Worm (Caenorhabditis elegans) whole organism, mixed stage, embryonic: ENCODE measurements around the gene srx-12.

ENCODE experiments used
- M03D4.4 ChIP-seq: sonication (generic microtip); optimal IDR thresholded peaks from 2 replicates; lab custom pipeline; 2017; ENCODE audit warnings: mild to moderate bottlenecking, missing genetic modification characterization, missing compliant biosample characterization
- bed-3 ChIP-seq: fragments of 200-800 bp; sonication (Bioruptor generic); optimal IDR thresholded peaks from 3 replicates; lab custom pipeline; 2018; ENCODE audit warnings: mild to moderate bottlenecking, missing genetic modification characterization, moderate library complexity, missing compliant biosample characterization
- blmp-1 ChIP-seq: fragments of 150-350 bp; optimal IDR thresholded peaks from 2 replicates; lab custom pipeline; 2014; ENCODE audit warnings: missing biosample characterization, missing genetic modification characterization
- ceh-39 ChIP-seq: fragments of 150-350 bp; optimal IDR thresholded peaks from 2 replicates; lab custom pipeline; 2014; ENCODE audit warnings: missing biosample characterization, missing genetic modification characterization
- ceh-43 ChIP-seq: fragments of 200-800 bp; sonication (Bioruptor generic); optimal IDR thresholded peaks from 2 replicates; lab custom pipeline; 2018; ENCODE audit warnings: mild to moderate bottlenecking, missing genetic modification characterization, moderate library complexity, missing compliant biosample characterization
- ceh-83 ChIP-seq: fragments of 200-800 bp; sonication (Bioruptor generic); optimal IDR thresholded peaks from 2 replicates; lab custom pipeline; 2018; ENCODE audit warnings: mild to moderate bottlenecking, missing genetic modification characterization, missing compliant biosample characterization
- ces-1 ChIP-seq: fragments of 150-350 bp; optimal IDR thresholded peaks from 2 replicates; lab custom pipeline; 2014; ENCODE audit warnings: missing biosample characterization, missing genetic modification reagents, missing genetic modification characterization
- cnd-1 ChIP-seq: fragments of 200-800 bp; sonication (Bioruptor generic); optimal IDR thresholded peaks from 2 replicates; lab custom pipeline; 2018; ENCODE audit warnings: mild to moderate bottlenecking, missing genetic modification characterization, missing compliant biosample characterization
- drap-1 ChIP-seq: fragments of 200-800 bp; sonication (Bioruptor generic); optimal IDR thresholded peaks from 3 replicates; lab custom pipeline; 2018; ENCODE audit warnings: mild to moderate bottlenecking, missing genetic modification characterization, missing compliant biosample characterization
- elt-1 ChIP-seq: sonication (generic microtip); optimal IDR thresholded peaks from 2 replicates; lab custom pipeline; 2017; ENCODE audit warnings: missing genetic modification characterization, mild to moderate bottlenecking, missing compliant biosample characterization, antibody characterized with exemption, moderate library complexity, borderline replicate concordance; ENCODE audit not compliant: insufficient read depth
- elt-3 ChIP-seq: fragments of 150-350 bp; optimal IDR thresholded peaks from 2 replicates; lab custom pipeline; 2014; ENCODE audit warnings: missing biosample characterization, missing genetic modification characterization
- flh-1 ChIP-seq: fragments of 200-800 bp; sonication (Bioruptor generic); optimal IDR thresholded peaks from 2 replicates; lab custom pipeline; 2018; ENCODE audit warnings: mild to moderate bottlenecking, missing genetic modification characterization, moderate library complexity, missing compliant biosample characterization
- ham-2 ChIP-seq: fragments of 200-800 bp; sonication (Bioruptor generic); optimal IDR thresholded peaks from 2 replicates; lab custom pipeline; 2018; ENCODE audit warnings: mild to moderate bottlenecking, missing genetic modification characterization, missing compliant biosample characterization
- hlh-1 ChIP-seq: fragments of 150-350 bp; optimal IDR thresholded peaks from 2 replicates; lab custom pipeline; 2014; ENCODE audit warnings: missing biosample characterization, missing genetic modification reagents, missing genetic modification characterization
- lin-13 ChIP-seq: fragments of 150-350 bp; optimal IDR thresholded peaks from 2 replicates; lab custom pipeline; 2014; ENCODE audit warnings: missing biosample characterization, missing genetic modification characterization
- lsy-2 ChIP-seq: fragments of 150-350 bp; optimal IDR thresholded peaks from 2 replicates; lab custom pipeline; 2014; ENCODE audit warnings: missing biosample characterization, missing genetic modification characterization
- mab-5 ChIP-seq: fragments of 150-350 bp; optimal IDR thresholded peaks from 2 replicates; lab custom pipeline; 2014; ENCODE audit warnings: missing biosample characterization, missing genetic modification characterization
- mep-1 ChIP-seq: fragments of 150-350 bp; optimal IDR thresholded peaks from 2 replicates; lab custom pipeline; 2017; ENCODE audit warnings: missing biosample characterization, missing genetic modification reagents, missing genetic modification characterization, inconsistent platforms
- nhr-12 ChIP-seq: fragments of 150-350 bp; optimal IDR thresholded peaks from 2 replicates; lab custom pipeline; 2014; ENCODE audit warnings: missing biosample characterization, missing genetic modification characterization
- nhr-2 ChIP-seq: fragments of 150-350 bp; optimal IDR thresholded peaks from 2 replicates; lab custom pipeline; 2014; ENCODE audit warnings: missing biosample characterization, missing genetic modification characterization
- nhr-237 ChIP-seq: fragments of 150-350 bp; optimal IDR thresholded peaks from 2 replicates; lab custom pipeline; 2014; ENCODE audit warnings: missing biosample characterization, missing genetic modification characterization
- nhr-28 ChIP-seq: fragments of 150-350 bp; optimal IDR thresholded peaks from 2 replicates; lab custom pipeline; 2014; ENCODE audit warnings: missing biosample characterization, missing genetic modification characterization
- nhr-76 ChIP-seq: sonication (generic microtip); optimal IDR thresholded peaks from 2 replicates; lab custom pipeline; 2017; ENCODE audit warnings: missing biosample characterization, missing genetic modification characterization
- pha-4 ChIP-seq: fragments of 150-350 bp; optimal IDR thresholded peaks from 2 replicates; lab custom pipeline; 2018; ENCODE audit warnings: missing biosample characterization, missing genetic modification reagents, missing genetic modification characterization
- sem-2 ChIP-seq: fragments of 200-800 bp; sonication (Bioruptor generic); optimal IDR thresholded peaks from 2 replicates; lab custom pipeline; 2018; ENCODE audit warnings: mild to moderate bottlenecking, missing genetic modification characterization, missing compliant biosample characterization
- snpc-4 ChIP-seq: fragments of 150-350 bp; optimal IDR thresholded peaks from 2 replicates; lab custom pipeline; 2014; ENCODE audit warnings: missing biosample characterization, missing genetic modification characterization
- sptf-1 ChIP-seq: sonication (generic microtip); optimal IDR thresholded peaks from 2 replicates; lab custom pipeline; 2017; ENCODE audit warnings: mild to moderate bottlenecking, missing genetic modification characterization, moderate library complexity, missing compliant biosample characterization
- tbx-8 ChIP-seq: fragments of 200-800 bp; sonication (Bioruptor generic); optimal IDR thresholded peaks from 2 replicates; lab custom pipeline; 2018; ENCODE audit warnings: mild to moderate bottlenecking, missing genetic modification characterization, moderate library complexity, missing compliant biosample characterization
- unc-120 ChIP-seq: sonication (generic microtip); optimal IDR thresholded peaks from 2 replicates; lab custom pipeline; 2017; ENCODE audit warnings: missing genetic modification characterization, missing compliant biosample characterization; ENCODE audit not compliant: poor library complexity, severe bottlenecking
- unc-62 ChIP-seq: fragments of 150-350 bp; optimal IDR thresholded peaks from 2 replicates; lab custom pipeline; 2014; ENCODE audit warnings: missing biosample characterization, missing genetic modification reagents, missing genetic modification characterization
- zip-8 ChIP-seq: fragments of 150-350 bp; optimal IDR thresholded peaks from 2 replicates; lab custom pipeline; 2014; ENCODE audit warnings: missing biosample characterization, missing genetic modification characterization
- ztf-11 ChIP-seq: fragments of 150-350 bp; optimal IDR thresholded peaks from 2 replicates; lab custom pipeline; 2014; ENCODE audit warnings: missing biosample characterization, missing genetic modification characterization

The srx-12 gene

ce11 chrIV:1013233-1013798 is 32.5 kb upstream of the srx-12 start:
- TF ChIP-seq nhr-237: no peak
- TF ChIP-seq unc-62 (GFP tag; lab: Kevin White, UChicago): no peak
- no peak for TF ChIP-seq bed-3 (GFP tag; lab: Kevin White, UChicago)
- TF ChIP-seq elt-1 (tag; lab: Kevin White, UChicago): no peak
- no peak for TF ChIP-seq ceh-83 (GFP tag; lab: Kevin White, UChicago)

- TF ChIP-seq ces-1 (no peak), elt-1 (tag; lab: Kevin White, UChicago) (no peak), sptf-1 (no peak), ceh-43 (GFP tag; lab: Kevin White, UChicago) (no peak), drap-1 (GFP tag; lab: Kevin White, UChicago) (no peak), ham-2 (GFP tag; lab: Kevin White, UChicago) (no peak), mep-1 (tag; lab: Kevin White, UChicago) (no peak), M03D4.4 (tag; lab: Kevin White, UChicago) (no peak), ztf-11 (no peak), cnd-1 (tag; lab: Kevin White, UChicago) (no peak), tbx-8 (no peak), sem-2 (GFP tag; lab: Kevin White, UChicago) (no peak), hlh-1 (no peak), zip-8 (no peak), lsy-2 (no peak)
- TF ChIP-seq, all 35 proteins: peak for 0
Measured at ce11 chrIV:1015430-1015829, 30.4 kb upstream of the srx-12 start.

DNA sequence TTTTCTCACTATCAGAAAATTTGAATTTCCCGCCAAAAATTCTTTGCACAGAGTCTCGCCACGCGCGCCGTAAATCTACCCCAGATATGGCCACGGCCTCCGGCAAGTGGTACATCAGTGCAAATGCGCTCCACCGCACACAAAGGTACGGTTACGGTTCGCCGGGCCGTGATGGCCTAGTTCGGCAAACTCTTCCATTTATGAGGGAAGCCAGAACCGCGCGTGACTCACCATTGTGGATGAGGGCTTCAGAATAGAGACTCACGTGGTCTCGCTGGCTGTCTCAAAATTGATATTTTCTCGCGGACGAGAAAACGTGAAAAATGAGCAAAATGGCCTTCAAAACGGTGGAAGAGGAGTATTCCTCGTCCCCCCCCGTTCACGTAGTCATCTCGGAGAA is 26.0 kb upstream of the srx-12 start:
- TF ChIP-seq ces-1: no peak
- TF ChIP-seq nhr-28 (tag; lab: Kevin White, UChicago): no peak
- TF ChIP-seq unc-62 (GFP tag; lab: Kevin White, UChicago): no peak
- TF ChIP-seq elt-3: no peak
- no peak for TF ChIP-seq bed-3 (GFP tag; lab: Kevin White, UChicago)
- TF ChIP-seq sem-2 (GFP tag; lab: Kevin White, UChicago): no peak
- no peak for TF ChIP-seq unc-120 (tag; lab: Kevin White, UChicago)
- no peak for TF ChIP-seq hlh-1
- no peak for TF ChIP-seq sptf-1
- no peak for TF ChIP-seq ceh-43 (GFP tag; lab: Kevin White, UChicago)
- no peak for TF ChIP-seq lin-13 (tag; lab: Kevin White, UChicago)
- no peak for TF ChIP-seq ceh-39 (tag; lab: Kevin White, UChicago)
- no peak for TF ChIP-seq ham-2 (GFP tag; lab: Kevin White, UChicago)
- TF ChIP-seq nhr-2 (tag; lab: Kevin White, UChicago): no peak
- no peak for TF ChIP-seq zip-8
- TF ChIP-seq mep-1 (tag; lab: Kevin White, UChicago): no peak
- TF ChIP-seq tbx-8: no peak
- no peak for TF ChIP-seq nhr-12 (tag; lab: Kevin White, UChicago)
- TF ChIP-seq blmp-1: no peak
- no peak for TF ChIP-seq cnd-1 (tag; lab: Kevin White, UChicago)

DNA sequence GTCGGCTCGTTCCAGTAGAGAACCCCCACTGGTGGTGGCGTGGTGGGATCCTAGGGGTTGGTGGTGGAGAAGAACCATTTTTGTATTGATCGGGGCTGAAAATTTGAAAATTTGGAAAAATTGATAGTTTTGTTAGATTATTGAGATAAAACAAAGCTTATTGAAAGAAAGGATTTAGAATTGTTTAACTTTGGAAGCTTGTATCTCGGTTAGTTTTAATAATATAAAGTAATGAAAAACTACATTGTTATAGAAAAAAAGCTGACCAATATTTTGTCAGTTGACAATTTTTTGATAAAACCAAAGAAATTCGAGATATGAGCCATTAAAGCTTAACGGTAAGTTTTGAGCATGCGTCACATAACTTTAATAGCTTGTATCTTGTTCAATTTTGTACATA is 15.8 kb upstream of the srx-12 start, which contains the start of gene abhd-14:
TSS of gene abhd-14 (minus strand) at position 101 of the 400 bp plus-strand sequence.
- no peak for TF ChIP-seq tbx-8
- TF ChIP-seq zip-8: no peak
- TF ChIP-seq nhr-2 (tag; lab: Kevin White, UChicago): no peak
- TF ChIP-seq ceh-43 (GFP tag; lab: Kevin White, UChicago): no peak
- TF ChIP-seq ceh-39 (tag; lab: Kevin White, UChicago): no peak
- TF ChIP-seq blmp-1: no peak
- TF ChIP-seq elt-1 (tag; lab: Kevin White, UChicago): no peak
- no peak for TF ChIP-seq ham-2 (GFP tag; lab: Kevin White, UChicago)
- TF ChIP-seq nhr-76 (tag; lab: Kevin White, UChicago): no peak
- TF ChIP-seq, all 35 proteins: peak for 0

DNA sequence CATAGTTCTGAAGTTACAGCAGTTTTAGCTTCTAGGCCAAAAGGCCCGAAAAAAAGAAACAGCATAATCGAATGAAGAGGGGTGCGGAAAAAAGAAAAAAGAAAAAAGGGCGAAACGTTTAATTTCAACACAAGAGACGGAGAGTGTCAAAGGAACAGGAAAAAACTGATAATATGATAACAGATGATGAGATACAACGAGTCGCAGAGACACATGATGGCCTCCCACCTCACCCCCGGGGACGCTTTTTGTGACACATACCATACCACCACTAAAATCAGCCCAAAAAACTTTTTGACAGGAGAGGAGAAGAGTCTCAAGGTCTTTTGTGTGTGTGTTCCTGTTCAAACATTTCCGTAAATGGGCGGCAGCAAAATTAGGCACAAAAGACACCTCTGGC is 10.7 kb upstream of the srx-12 start:
- TF ChIP-seq nhr-2 (tag; lab: Kevin White, UChicago): no peak

DNA sequence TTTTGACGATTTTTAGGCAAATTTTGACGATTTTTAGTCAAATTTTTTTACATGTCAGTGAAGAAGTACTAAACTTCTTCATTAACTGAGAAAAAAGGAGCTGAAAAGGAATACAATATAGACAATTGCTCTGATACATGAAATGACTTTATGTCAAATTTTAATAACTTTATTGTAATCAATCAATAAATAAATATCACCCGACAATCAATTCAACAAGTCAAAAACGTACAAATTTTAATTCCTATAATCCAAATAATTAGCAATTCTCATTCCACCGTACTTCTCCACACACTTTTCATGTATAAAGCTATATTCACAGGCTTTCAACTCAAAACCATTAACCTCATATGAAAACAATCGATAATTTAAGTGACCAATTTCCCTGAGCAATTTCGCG is 7.3 kb upstream of the srx-12 start:
- TF ChIP-seq ceh-39 (tag; lab: Kevin White, UChicago) (no peak), snpc-4 (no peak), pha-4 (tag; lab: Kevin White, UChicago) (no peak), M03D4.4 (tag; lab: Kevin White, UChicago) (no peak), zip-8 (no peak), nhr-2 (tag; lab: Kevin White, UChicago) (no peak), nhr-237 (no peak), ham-2 (GFP tag; lab: Kevin White, UChicago) (no peak), mab-5 (tag; lab: Kevin White, UChicago) (no peak), bed-3 (GFP tag; lab: Kevin White, UChicago) (no peak), blmp-1 (no peak), sem-2 (GFP tag; lab: Kevin White, UChicago) (no peak), flh-1 (GFP tag; lab: Kevin White, UChicago) (no peak), sptf-1 (no peak)
